Worm (Caenorhabditis elegans): ENCODE measurements around the gene M02E1.1.

DNA sequence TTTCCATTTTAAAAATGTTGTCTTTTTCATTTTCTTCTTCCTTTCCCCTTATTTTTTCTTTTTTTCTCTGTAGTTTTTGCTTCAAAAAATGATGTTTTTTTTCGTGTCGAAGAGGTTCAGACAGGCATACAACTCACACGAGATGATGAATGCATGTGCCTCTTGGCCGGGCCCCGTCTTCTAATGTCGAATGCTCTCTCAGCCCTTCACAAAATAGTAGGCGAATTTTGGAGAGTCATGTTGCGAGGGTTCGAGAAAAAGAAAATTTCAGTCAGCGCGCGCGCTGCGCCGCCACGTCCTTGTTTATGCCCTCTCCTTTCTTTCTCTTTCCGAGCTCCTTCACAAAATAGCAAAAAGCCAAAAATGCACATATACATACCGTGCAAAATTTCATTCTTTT, 1.9 kb upstream of the M02E1.1 start:
- no peak for TF ChIP-seq ama-1 (optimal IDR thresholded peaks at IDR 0.05)
- TF ChIP-seq B0310.2 (tag; optimal IDR thresholded peaks at IDR 0.05), result no peak
- no peak for TF ChIP-seq tbx-37 (GFP tag; conservative IDR thresholded peaks at IDR 0.05)
